Fruit fly (Drosophila melanogaster): ENCODE results near the gene CG17648.

dm6 chr2L:1715699-1716333 lies 36.3 kb upstream of the CG17648 start, which contains the start of gene frtz:
- TF ChIP-seq Hr78 (GFP tag; optimal IDR thresholded peaks at IDR 0.05) (no peak), Dfd (GFP tag; optimal IDR thresholded peaks at IDR 0.05) (no peak), pan (optimal IDR thresholded peaks at IDR 0.05) (no peak)

Measured in whole organism, wandering third instar larva.